Worm (Caenorhabditis elegans): ENCODE measurements around the gene ZK1320.5.
A peak's percentile ranks its signal among the peaks of the same experiment; 100 is the strongest.

ZK1320.5 gene

DNA sequence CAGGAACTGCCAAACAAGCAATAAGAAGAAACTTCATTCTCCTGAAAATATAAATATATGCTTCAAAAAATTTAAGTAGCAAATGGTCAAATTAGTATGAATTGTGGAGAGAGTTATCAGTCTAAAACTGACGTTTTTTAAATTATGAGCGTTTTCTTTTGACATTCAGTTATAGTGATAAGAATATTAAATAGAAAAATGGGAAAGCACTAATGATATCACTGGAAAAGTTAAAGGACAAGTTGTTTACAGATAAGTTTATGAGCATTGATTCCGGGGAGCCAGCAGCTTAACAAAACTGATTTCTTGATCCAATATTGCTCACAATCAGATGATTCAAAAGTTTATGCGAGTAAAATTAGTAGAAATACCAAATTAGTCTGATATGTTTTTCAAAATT, 5.1 kb downstream of the ZK1320.5 start, which contains the start of gene ZK1320.3:
Gene ZK1320.3 (minus strand): TSS at position 41 of the 400 bp plus-strand sequence.
- no peak for TF ChIP-seq jun-1 (tag; optimal IDR thresholded peaks at IDR 0.05)
- peak; percentile 67 for TF ChIP-seq elt-2 (tag; optimal IDR thresholded peaks at IDR 0.05)
- TF ChIP-seq pqm-1 (tag; optimal IDR thresholded peaks at IDR 0.05) = peak; percentile 18

DNA sequence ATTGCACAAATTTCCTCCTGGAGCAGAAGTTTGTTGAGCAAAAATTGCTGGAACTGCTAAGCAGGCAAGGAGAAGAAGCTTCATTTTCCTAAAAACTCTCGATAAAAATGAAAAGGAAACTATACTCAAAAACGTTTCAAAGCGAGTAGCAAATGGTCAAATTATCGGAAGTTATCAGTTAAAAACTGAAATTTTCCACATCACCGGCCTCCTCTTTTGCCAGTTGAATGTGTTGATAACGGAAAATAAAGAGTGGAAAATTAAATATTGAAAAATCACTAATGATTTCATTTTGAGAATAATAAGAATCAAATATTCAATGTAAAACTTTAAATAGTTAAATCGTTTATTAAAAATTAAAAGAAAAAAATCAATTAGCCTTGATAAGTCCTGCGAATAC, 6.6 kb downstream of the ZK1320.5 start, which contains the start of gene ZK1320.2:
Gene ZK1320.2 (minus strand): TSS at position 88 of the 400 bp plus-strand sequence.
- TF ChIP-seq mdl-1 (tag; optimal IDR thresholded peaks at IDR 0.05) = no peak
- TF ChIP-seq unc-39 (tag; optimal IDR thresholded peaks at IDR 0.05) = no peak
- no peak for TF ChIP-seq hmg-11 (tag; optimal IDR thresholded peaks at IDR 0.05)
- TF ChIP-seq R02D3.7 (tag; optimal IDR thresholded peaks at IDR 0.05) = no peak
- no peak for TF ChIP-seq sea-2 (GFP tag; optimal IDR thresholded peaks at IDR 0.05)
- TF ChIP-seq nhr-43 (tag; optimal IDR thresholded peaks at IDR 0.05; ENCODE audit: poor library complexity, severe bottlenecking) = no peak
- no peak for TF ChIP-seq nhr-67 (tag; optimal IDR thresholded peaks at IDR 0.05)
- peak; percentile 42 for TF ChIP-seq pqm-1 (tag; optimal IDR thresholded peaks at IDR 0.05)
- TF ChIP-seq elt-2 (tag; optimal IDR thresholded peaks at IDR 0.05) = peak; percentile 66

DNA sequence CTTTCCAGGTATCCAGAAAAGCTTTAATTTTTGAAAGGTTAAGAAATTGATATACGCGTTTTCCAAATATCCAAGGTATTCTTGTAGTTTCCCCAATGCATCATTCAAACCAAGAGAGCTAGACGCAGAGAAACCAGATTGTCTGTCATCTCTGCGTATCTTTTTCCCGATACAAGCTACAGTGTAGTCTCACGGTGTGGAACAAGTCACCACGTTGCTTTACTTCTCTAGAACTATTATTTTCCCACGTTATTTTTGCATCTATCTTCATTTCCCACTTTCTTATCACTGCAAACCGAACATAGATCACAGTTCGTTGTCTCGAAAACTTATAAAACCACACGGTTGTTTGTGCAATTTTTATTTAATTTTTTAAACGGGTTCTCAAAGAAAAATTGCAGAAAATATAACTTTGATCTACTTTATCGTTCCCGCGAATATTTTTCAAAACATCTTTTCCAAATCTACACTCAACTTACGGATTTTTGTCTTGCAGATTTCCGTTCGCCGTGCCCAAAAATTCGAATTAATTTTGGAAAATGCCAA, 9.2 kb downstream of the ZK1320.5 start, which contains the start of gene gstk-1:
Gene gstk-1 (plus strand): TSS at position 496 of the 546 bp plus-strand sequence.
- TF ChIP-seq pha-4 (tag; optimal IDR thresholded peaks at IDR 0.05) (peak; percentile 47), jun-1 (tag; optimal IDR thresholded peaks at IDR 0.05) (no peak), pqm-1 (tag; optimal IDR thresholded peaks at IDR 0.05) (peak; percentile 74), nhr-23 (tag; optimal IDR thresholded peaks at IDR 0.05) (peak; percentile 44), ZK546.5 (tag; optimal IDR thresholded peaks at IDR 0.05) (no peak), nhr-43 (tag; optimal IDR thresholded peaks at IDR 0.05; ENCODE audit: poor library complexity, severe bottlenecking) (peak; percentile 41), lsy-12 (tag; optimal IDR thresholded peaks at IDR 0.05) (peak; percentile 11), elt-2 (tag; optimal IDR thresholded peaks at IDR 0.05) (peak; percentile 87)

DNA sequence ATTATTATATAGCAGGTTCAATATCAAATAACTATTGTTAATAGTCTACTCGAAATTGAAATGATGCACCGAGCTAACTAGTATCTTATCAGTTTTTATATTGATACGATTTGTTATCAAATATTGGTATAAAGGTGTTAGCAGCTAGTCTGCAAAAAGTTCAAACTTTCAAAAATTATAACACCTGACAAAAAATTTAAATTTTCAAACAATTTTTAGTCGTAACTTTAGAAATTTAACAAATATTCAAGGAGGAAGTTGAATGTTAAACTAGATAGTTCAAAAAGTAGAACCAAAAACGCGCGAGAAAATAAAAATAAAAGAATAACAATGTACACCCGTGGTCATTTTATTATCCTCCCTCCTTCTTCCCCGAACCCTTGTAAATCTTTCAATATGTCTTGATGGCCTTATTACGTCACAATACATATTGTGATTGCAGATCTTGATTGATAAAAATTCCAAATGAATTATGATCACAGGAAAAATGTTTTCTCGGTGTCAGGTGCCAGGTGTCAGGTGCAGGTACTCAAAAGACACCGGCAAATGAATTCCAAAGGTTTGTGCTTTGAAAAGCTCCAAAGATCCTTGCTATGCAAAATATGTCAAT, 9.8 kb downstream of the ZK1320.5 start, which contains the start of gene ZK1307.1:
Gene ZK1307.1 (minus strand): TSS at position 51 of the 610 bp plus-strand sequence.
- TF ChIP-seq lin-15B (tag; optimal IDR thresholded peaks at IDR 0.05) (no peak), elt-2 (tag; optimal IDR thresholded peaks at IDR 0.05) (peak; percentile 17), pqm-1 (tag; optimal IDR thresholded peaks at IDR 0.05) (peak; percentile 13), fos-1 (tag; optimal IDR thresholded peaks at IDR 0.05) (no peak), lin-39 (tag; optimal IDR thresholded peaks at IDR 0.05) (no peak), nhr-11 (tag; optimal IDR thresholded peaks at IDR 0.05) (no peak), aly-2 (tag; optimal IDR thresholded peaks at IDR 0.05) (no peak), unc-39 (tag; optimal IDR thresholded peaks at IDR 0.05) (no peak), unc-62 (GFP tag; optimal IDR thresholded peaks at IDR 0.05) (no peak), mml-1 (tag; optimal IDR thresholded peaks at IDR 0.05) (no peak)

DNA sequence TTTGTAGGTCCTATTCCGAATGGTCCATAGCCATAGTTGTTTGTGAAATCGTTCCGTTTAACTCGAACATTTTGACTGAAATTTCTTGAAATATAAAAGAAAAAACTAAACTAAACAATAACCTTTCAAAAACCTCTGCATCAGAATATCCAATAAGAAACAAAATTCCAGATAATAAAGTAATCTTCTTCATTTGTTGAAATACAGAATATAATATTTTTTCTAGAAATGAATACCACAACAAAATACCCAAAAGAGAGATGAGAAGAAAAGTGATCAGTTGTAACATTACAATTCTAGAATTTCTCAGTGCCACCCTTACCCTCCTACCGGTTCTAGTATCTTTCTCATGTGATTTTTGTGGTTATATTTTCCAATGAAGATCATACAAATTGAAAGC, 11.8 kb downstream of the ZK1320.5 start, which contains the start of gene ZK1307.2:
Gene ZK1307.2 (minus strand): TSS at position 274 of the 400 bp plus-strand sequence.
- no peak for TF ChIP-seq egl-27 (tag; optimal IDR thresholded peaks at IDR 0.05)
- no peak for TF ChIP-seq pqm-1 (tag; optimal IDR thresholded peaks at IDR 0.05)
- TF ChIP-seq elt-3 (tag; optimal IDR thresholded peaks at IDR 0.05) = no peak
- TF ChIP-seq elt-1 (tag; optimal IDR thresholded peaks at IDR 0.05) = no peak
- TF ChIP-seq ceh-82 (tag; optimal IDR thresholded peaks at IDR 0.05) = no peak
- no peak for TF ChIP-seq unc-39 (tag; optimal IDR thresholded peaks at IDR 0.05)
- TF ChIP-seq pha-4 (tag; optimal IDR thresholded peaks at IDR 0.05) = no peak
- no peak for TF ChIP-seq unc-62 (GFP tag; optimal IDR thresholded peaks at IDR 0.05)
- no peak for TF ChIP-seq ceh-28 (tag; optimal IDR thresholded peaks at IDR 0.05)
- TF ChIP-seq nhr-28 (tag; optimal IDR thresholded peaks at IDR 0.05) = no peak
- TF ChIP-seq ama-1 (optimal IDR thresholded peaks at IDR 0.05) = no peak
- TF ChIP-seq egl-5 (tag; optimal IDR thresholded peaks at IDR 0.05) = no peak
- no peak for TF ChIP-seq ztf-4 (tag; optimal IDR thresholded peaks at IDR 0.05)
- no peak for TF ChIP-seq nhr-11 (tag; optimal IDR thresholded peaks at IDR 0.05)
- no peak for TF ChIP-seq nhr-237 (tag; optimal IDR thresholded peaks at IDR 0.05)
- TF ChIP-seq ceh-9 (tag; optimal IDR thresholded peaks at IDR 0.05) = no peak
- TF ChIP-seq hmg-11 (tag; optimal IDR thresholded peaks at IDR 0.05) = no peak
- TF ChIP-seq fos-1 (tag; optimal IDR thresholded peaks at IDR 0.05) = no peak

Measured in whole organism, L3 larva.